Worm (Caenorhabditis elegans): Measurements from ENCODE around the gene F47B8.13.

Gene F47B8.13

ce11 chrV:14319101-14319781 lies at the start of gene F47B8.13:
Gene F47B8.13 (minus strand): TSS chrV:14319731.
- TF ChIP-seq elt-4 (tag; optimal IDR thresholded peaks at IDR 0.05) (no peak), hlh-8 (tag; optimal IDR thresholded peaks at IDR 0.05) (no peak), C08G9.2 (tag; optimal IDR thresholded peaks at IDR 0.05) (peak; percentile 22), pax-1 (tag; optimal IDR thresholded peaks at IDR 0.05) (no peak), pha-2 (tag; optimal IDR thresholded peaks at IDR 0.05) (no peak), mec-3 (tag; optimal IDR thresholded peaks at IDR 0.05; ENCODE audit: borderline replicate concordance) (peak; percentile 76)

- TF ChIP-seq ref-2 (tag; optimal IDR thresholded peaks at IDR 0.05) = no peak
- no peak for TF ChIP-seq ceh-2 (tag; optimal IDR thresholded peaks at IDR 0.05)
- no peak for TF ChIP-seq sdc-2 (tag; optimal IDR thresholded peaks at IDR 0.05)
- no peak for TF ChIP-seq ets-4 (tag; optimal IDR thresholded peaks at IDR 0.05)
- no peak for TF ChIP-seq syd-9 (tag; optimal IDR thresholded peaks at IDR 0.05)
- no peak for TF ChIP-seq ceh-6 (GFP tag; optimal IDR thresholded peaks at IDR 0.05)
- no peak for TF ChIP-seq ceh-24 (tag; optimal IDR thresholded peaks at IDR 0.05)
- TF ChIP-seq ceh-14 (tag; optimal IDR thresholded peaks at IDR 0.05) = no peak
- no peak for TF ChIP-seq lin-11 (tag; optimal IDR thresholded peaks at IDR 0.05)
- no peak for TF ChIP-seq gmeb-2 (tag; optimal IDR thresholded peaks at IDR 0.05)
Observed at ce11 chrV:14368272-14369052, 48.9 kb upstream of the F47B8.13 start.

- peak; percentile 42 for TF ChIP-seq C08G9.2 (tag; optimal IDR thresholded peaks at IDR 0.05)
- TF ChIP-seq ref-2 (tag; optimal IDR thresholded peaks at IDR 0.05) = peak; percentile 15
- TF ChIP-seq sox-4 (tag; optimal IDR thresholded peaks at IDR 0.05) = no peak
- peak; percentile 55 for TF ChIP-seq mec-3 (tag; optimal IDR thresholded peaks at IDR 0.05; ENCODE audit: borderline replicate concordance)
- peak; percentile 2 for TF ChIP-seq sdc-2 (tag; optimal IDR thresholded peaks at IDR 0.05)
- peak; percentile 1 for TF ChIP-seq dmd-4 (tag; optimal IDR thresholded peaks at IDR 0.05; ENCODE audit: borderline replicate concordance)
- no peak for TF ChIP-seq unc-55 (GFP tag; optimal IDR thresholded peaks at IDR 0.05)
Observed at ce11 chrV:14366487-14366962, 47.0 kb upstream of the F47B8.13 start.

ce11 chrV:14364586-14365248 lies 45.2 kb upstream of the F47B8.13 start:
- no peak for TF ChIP-seq unc-55 (GFP tag; optimal IDR thresholded peaks at IDR 0.05)
- no peak for TF ChIP-seq lin-11 (tag; optimal IDR thresholded peaks at IDR 0.05)
- TF ChIP-seq pax-1 (tag; optimal IDR thresholded peaks at IDR 0.05) = no peak
- TF ChIP-seq ceh-19 (GFP tag; optimal IDR thresholded peaks at IDR 0.05) = no peak
- TF ChIP-seq nfya-1 (tag; optimal IDR thresholded peaks at IDR 0.05) = peak; percentile 13
- TF ChIP-seq ceh-34 (tag; optimal IDR thresholded peaks at IDR 0.05) = no peak

- no peak for TF ChIP-seq pros-1 (tag; optimal IDR thresholded peaks at IDR 0.05)
- no peak for TF ChIP-seq K02D7.2 (tag; optimal IDR thresholded peaks at IDR 0.05)
- TF ChIP-seq ceh-9 (tag; optimal IDR thresholded peaks at IDR 0.05) = no peak
- no peak for TF ChIP-seq pha-2 (tag; optimal IDR thresholded peaks at IDR 0.05)
- no peak for TF ChIP-seq dve-1 (tag; optimal IDR thresholded peaks at IDR 0.05)
- TF ChIP-seq che-1 (tag; optimal IDR thresholded peaks at IDR 0.05) = no peak
- TF ChIP-seq fkh-10 (GFP tag; optimal IDR thresholded peaks at IDR 0.05) = no peak
- no peak for TF ChIP-seq pag-3 (tag; optimal IDR thresholded peaks at IDR 0.05; ENCODE audit: borderline replicate concordance)
- no peak for TF ChIP-seq lin-11 (tag; optimal IDR thresholded peaks at IDR 0.05)
- TF ChIP-seq ceh-34 (tag; optimal IDR thresholded peaks at IDR 0.05) = no peak
- TF ChIP-seq nhr-232 (tag; optimal IDR thresholded peaks at IDR 0.05) = no peak
- no peak for TF ChIP-seq nhr-11 (tag; optimal IDR thresholded peaks at IDR 0.05)
- TF ChIP-seq ceh-19 (GFP tag; optimal IDR thresholded peaks at IDR 0.05) = no peak
- no peak for TF ChIP-seq hlh-13 (GFP tag; optimal IDR thresholded peaks at IDR 0.05)
Observed at ce11 chrV:14361973-14362372, 42.4 kb upstream of the F47B8.13 start.

Data from whole organism, late embryonic.